Worm (Caenorhabditis elegans) whole organism, midembryonic: Measurements from ENCODE around the gene Y70G10A.3.

Source experiments
- T22C8.4 ChIP-seq: fragments of 200-800 bp; sonication (Bioruptor generic); IDR thresholded peaks from 2 replicates; pipeline ENCODE4 v1.3.6; 2022; ENCODE audit warnings: missing genetic modification characterization, missing compliant biosample characterization
- cog-1 ChIP-seq: sonication (generic microtip); optimal IDR thresholded peaks from 2 replicates; lab custom pipeline; 2016; ENCODE audit warnings: missing genetic modification characterization, missing compliant biosample characterization
- flt-1 ChIP-seq: fragments of 200-800 bp; sonication (Bioruptor generic); IDR thresholded peaks from 2 replicates; pipeline ENCODE4 v1.3.6; 2022; ENCODE audit warnings: missing genetic modification characterization, missing compliant biosample characterization
- klf-2 ChIP-seq: fragments of 200-800 bp; sonication (Bioruptor generic); conservative IDR thresholded peaks from 2 replicates; pipeline ENCODE4 v1.3.6; 2022; ENCODE audit warnings: missing genetic modification reagents, missing genetic modification characterization, missing compliant biosample characterization
- med-1 ChIP-seq: sonication (generic microtip); optimal IDR thresholded peaks from 2 replicates; lab custom pipeline; 2017; ENCODE audit warnings: missing genetic modification characterization, mild to moderate bottlenecking, missing compliant biosample characterization, antibody characterized with exemption, missing genetic modification reagents; ENCODE audit not compliant: insufficient read depth
- ref-1 ChIP-seq: fragments of 200-800 bp; sonication (Bioruptor generic); conservative IDR thresholded peaks from 2 replicates; pipeline ENCODE4 v1.3.6; 2022; ENCODE audit warnings: missing genetic modification reagents, missing genetic modification characterization, missing compliant biosample characterization
- tab-1 ChIP-seq: fragments of 200-800 bp; sonication (Bioruptor generic); IDR thresholded peaks from 2 replicates; pipeline ENCODE4 v1.3.6; 2022; ENCODE audit warnings: missing genetic modification characterization, missing compliant biosample characterization
- ztf-23 ChIP-seq: fragments of 200-800 bp; sonication (Bioruptor generic); IDR thresholded peaks from 2 replicates; pipeline ENCODE4 v1.3.6; 2022; ENCODE audit warnings: missing genetic modification reagents, missing genetic modification characterization, missing compliant biosample characterization

- TF ChIP-seq flt-1 (GFP tag; lab: Robert Waterston, UW) (no peak), klf-2 (GFP tag; lab: Robert Waterston, UW) (no peak), tab-1 (GFP tag; lab: Robert Waterston, UW) (no peak), T22C8.4 (GFP tag; lab: Robert Waterston, UW) (no peak), med-1 (no peak), cog-1 (tag; lab: Kevin White, UChicago) (no peak), ref-1 (GFP tag; lab: Robert Waterston, UW) (no peak), ztf-23 (GFP tag; lab: Robert Waterston, UW) (no peak)
These were observed 32.6 kb upstream of the Y70G10A.3 start for ce11 chrIII:10206352-10206751.
